Worm (Caenorhabditis elegans): ENCODE measurements around the gene mstr-2.

mstr-2 gene

DNA sequence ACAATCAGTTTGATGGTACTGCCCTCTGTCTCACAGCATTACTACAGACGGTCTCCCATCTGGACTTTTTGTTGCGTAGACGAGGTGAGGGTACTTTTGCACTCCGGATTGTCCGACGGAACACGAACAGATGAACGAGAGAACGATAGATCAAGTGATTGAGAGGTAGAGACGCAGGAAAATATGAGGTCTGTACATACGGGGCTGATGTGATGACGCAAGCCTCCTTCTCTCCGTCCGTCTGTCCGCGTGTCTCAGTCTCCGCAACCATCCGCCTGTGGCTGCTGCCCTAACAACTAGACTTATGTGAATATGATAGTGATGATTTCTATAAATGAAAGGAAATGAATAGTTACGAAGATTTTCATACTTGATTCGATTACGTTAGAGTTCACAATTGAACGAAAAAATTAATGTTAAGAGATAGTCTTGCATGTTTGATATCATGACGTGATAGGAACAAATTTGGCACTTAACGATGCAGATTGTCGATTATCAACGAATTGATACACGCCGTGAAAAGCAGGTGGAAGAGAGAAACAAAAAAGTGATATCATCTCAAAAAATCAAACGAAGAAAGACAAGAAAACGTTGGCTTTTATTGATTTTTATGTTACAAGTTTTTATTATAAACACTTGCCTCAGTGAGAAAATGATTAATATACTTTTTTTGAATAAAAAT is 33.8 kb downstream of the mstr-2 start (continued):
- TF ChIP-seq zfp-3 (GFP tag; conservative IDR thresholded peaks at IDR 0.05) (no peak), vab-7 (GFP tag; IDR thresholded peaks at IDR 0.05) (no peak), daf-16 (GFP tag; optimal IDR thresholded peaks at IDR 0.05) (no peak), daf-16 (tag; optimal IDR thresholded peaks at IDR 0.05) (peak; percentile 57), ztf-7 (tag; optimal IDR thresholded peaks at IDR 0.05) (no peak)

DNA sequence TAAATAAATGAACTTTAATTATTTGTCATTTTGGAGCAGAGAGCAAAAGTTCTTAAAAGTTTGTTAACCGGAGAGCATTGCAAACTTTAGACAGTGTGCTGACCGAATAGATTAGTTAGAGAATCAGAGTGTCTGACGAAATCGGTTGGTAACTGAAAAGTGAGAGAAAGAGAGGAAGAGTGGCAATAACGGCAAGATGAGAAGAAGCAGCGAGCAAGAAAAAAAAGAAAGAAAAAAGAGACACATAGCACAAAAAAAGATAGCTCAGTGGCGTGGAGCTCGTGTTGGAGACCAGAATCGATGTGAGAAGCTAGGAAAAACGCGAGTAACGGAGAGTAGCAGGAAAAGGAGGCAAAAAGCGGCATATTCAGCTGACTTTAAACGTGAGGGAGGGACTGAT is 35.4 kb downstream of the mstr-2 start:
- no peak for TF ChIP-seq mxl-2 (GFP tag; conservative IDR thresholded peaks at IDR 0.05)
- TF ChIP-seq cey-2 (tag; optimal IDR thresholded peaks at IDR 0.05; ENCODE audit: borderline replicate concordance, insufficient read depth): no peak
- no peak for TF ChIP-seq zfp-2 (tag; optimal IDR thresholded peaks at IDR 0.05)
- peak; percentile 10; the same call in 1 of the 2 replicates for TF ChIP-seq pha-4 (GFP tag; IDR thresholded peaks at IDR 0.05)
- no peak for TF ChIP-seq pha-4 (tag; optimal IDR thresholded peaks at IDR 0.05)
- no peak for TF ChIP-seq lin-1 (GFP tag; IDR thresholded peaks at IDR 0.05)
- no peak for TF ChIP-seq ceh-44 (GFP tag; IDR thresholded peaks at IDR 0.05)
- TF ChIP-seq php-3 (GFP tag; IDR thresholded peaks at IDR 0.05): no peak
- TF ChIP-seq mdt-29 (GFP tag; IDR thresholded peaks at IDR 0.05): no peak
- TF ChIP-seq daf-8 (GFP tag; IDR thresholded peaks at IDR 0.05): no peak
- no peak for TF ChIP-seq tra-1 (GFP tag; IDR thresholded peaks at IDR 0.05)
- TF ChIP-seq F10B5.3 (tag; optimal IDR thresholded peaks at IDR 0.05): no peak
- TF ChIP-seq F26F4.8 (GFP tag; conservative IDR thresholded peaks at IDR 0.05): no peak
- peak; percentile 96 for TF ChIP-seq aha-1 (tag)
- no peak for TF ChIP-seq ZK546.5 (tag; optimal IDR thresholded peaks at IDR 0.05)
- no peak for TF ChIP-seq spr-3 (GFP tag; optimal IDR thresholded peaks at IDR 0.05)
- TF ChIP-seq T20F7.1 (GFP tag; optimal IDR thresholded peaks at IDR 0.05): no peak
- no peak for TF ChIP-seq daf-12 (tag; optimal IDR thresholded peaks at IDR 0.05)
- TF ChIP-seq nhr-25 (tag; optimal IDR thresholded peaks at IDR 0.05; ENCODE audit: borderline replicate concordance, insufficient read depth): no peak
- no peak for TF ChIP-seq ztf-11 (tag; optimal IDR thresholded peaks at IDR 0.05)
- no peak for TF ChIP-seq attf-4 (tag; optimal IDR thresholded peaks at IDR 0.05)
- no peak for TF ChIP-seq spr-1 (tag; optimal IDR thresholded peaks at IDR 0.05)
- TF ChIP-seq vab-7 (GFP tag; IDR thresholded peaks at IDR 0.05): no peak
- TF ChIP-seq ceh-20 (GFP tag; IDR thresholded peaks at IDR 0.05): no peak
- TF ChIP-seq nhr-6 (tag; optimal IDR thresholded peaks at IDR 0.05): peak; percentile 27
- peak in 1 of 2 experiments; percentile 71 for TF ChIP-seq mdl-1 (tag; optimal IDR thresholded peaks at IDR 0.05)
- TF ChIP-seq Y5F2A.4 (GFP tag; optimal IDR thresholded peaks at IDR 0.05): no peak
- no peak for TF ChIP-seq ceh-62 (tag; optimal IDR thresholded peaks at IDR 0.05)
- TF ChIP-seq unc-62 (GFP tag; optimal IDR thresholded peaks at IDR 0.05 in 1 of 2): no peak
- TF ChIP-seq unc-62 (tag; optimal IDR thresholded peaks at IDR 0.05): no peak
- TF ChIP-seq hmg-1.1 (GFP tag; IDR thresholded peaks at IDR 0.05): peak; percentile 47
- TF ChIP-seq nhr-41 (GFP tag; IDR thresholded peaks at IDR 0.05): no peak
- peak; percentile 44 for TF ChIP-seq fkh-10 (GFP tag; optimal IDR thresholded peaks at IDR 0.05)
- TF ChIP-seq nhr-102 (tag; optimal IDR thresholded peaks at IDR 0.05): no peak
- TF ChIP-seq madf-9 (GFP tag; conservative IDR thresholded peaks at IDR 0.05): no peak
- TF ChIP-seq arid-1 (GFP tag; conservative IDR thresholded peaks at IDR 0.05): no peak
- peak; percentile 78 for TF ChIP-seq ama-1 (optimal IDR thresholded peaks at IDR 0.05)
- peak; percentile 55 for TF ChIP-seq dmd-6 (GFP tag; IDR thresholded peaks at IDR 0.05)
- TF ChIP-seq fos-1 (tag; optimal IDR thresholded peaks at IDR 0.05): no peak
- no peak for TF ChIP-seq snpc-1.2 (GFP tag; IDR thresholded peaks at IDR 0.05)
- no peak for TF ChIP-seq zip-2 (tag; optimal IDR thresholded peaks at IDR 0.05)
- TF ChIP-seq ztf-7 (tag; optimal IDR thresholded peaks at IDR 0.05): no peak
- no peak for TF ChIP-seq nhr-237 (tag; optimal IDR thresholded peaks at IDR 0.05)
- no peak for TF ChIP-seq T26A8.4 (GFP tag; IDR thresholded peaks at IDR 0.05)
- peak; percentile 3 for TF ChIP-seq mxl-3 (GFP tag; optimal IDR thresholded peaks at IDR 0.05)
- TF ChIP-seq gei-8 (GFP tag; optimal IDR thresholded peaks at IDR 0.05): no peak

Measured in whole organism, L4 larva.